Worm (Caenorhabditis elegans): ENCODE results near the gene clec-76.

clec-76 gene

DNA sequence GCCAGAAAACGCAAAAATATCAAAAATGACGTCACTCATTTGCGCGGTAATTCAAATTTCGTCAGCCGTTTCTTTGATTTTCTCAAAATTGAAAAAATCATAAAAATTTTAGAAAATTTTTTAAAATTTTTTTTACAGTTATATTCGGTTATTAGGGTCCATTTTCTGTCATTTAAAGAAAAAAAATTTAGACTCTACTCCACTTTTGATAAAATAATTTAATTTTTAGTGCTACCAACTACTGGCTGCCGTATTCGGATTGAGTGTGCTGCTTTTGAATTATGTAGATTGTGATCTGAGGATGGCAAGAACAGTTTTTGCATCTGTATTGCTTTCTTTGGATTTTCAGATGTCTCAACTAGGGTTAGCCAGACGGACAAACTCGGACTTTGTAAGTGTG, 2.5 kb upstream of the clec-76 start, which contains the start of gene Y46C8AM.1:
Gene Y46C8AM.1, plus strand, starts transcription at position 301 of the 400 bp plus-strand sequence.
- TF ChIP-seq skn-1 (tag; optimal IDR thresholded peaks at IDR 0.05) (no peak), Y55F3AM.14 (GFP tag; optimal IDR thresholded peaks at IDR 0.05) (no peak), nhr-25 (tag; optimal IDR thresholded peaks at IDR 0.05) (no peak), ZK546.5 (tag; optimal IDR thresholded peaks at IDR 0.05) (no peak), alr-1 (tag; optimal IDR thresholded peaks at IDR 0.05) (no peak), nhr-23 (tag; optimal IDR thresholded peaks at IDR 0.05) (no peak), nhr-11 (tag; optimal IDR thresholded peaks at IDR 0.05) (no peak), nhr-12 (tag; optimal IDR thresholded peaks at IDR 0.05) (no peak), nhr-237 (tag; optimal IDR thresholded peaks at IDR 0.05) (no peak), blmp-1 (tag; optimal IDR thresholded peaks at IDR 0.05; ENCODE audit: insufficient read depth) (no peak), nhr-77 (tag; optimal IDR thresholded peaks at IDR 0.05) (no peak), peb-1 (tag; optimal IDR thresholded peaks at IDR 0.05) (no peak), dmd-4 (tag; optimal IDR thresholded peaks at IDR 0.05) (no peak), C34F6.9 (tag; optimal IDR thresholded peaks at IDR 0.05) (no peak)

ce11 chrIV:3963498-3963897, 1.5 kb upstream of the clec-76 start:
- TF ChIP-seq ceh-16 (tag; optimal IDR thresholded peaks at IDR 0.05) (no peak), nhr-12 (tag; optimal IDR thresholded peaks at IDR 0.05) (no peak), mbf-1 (tag; optimal IDR thresholded peaks at IDR 0.05) (no peak)

DNA sequence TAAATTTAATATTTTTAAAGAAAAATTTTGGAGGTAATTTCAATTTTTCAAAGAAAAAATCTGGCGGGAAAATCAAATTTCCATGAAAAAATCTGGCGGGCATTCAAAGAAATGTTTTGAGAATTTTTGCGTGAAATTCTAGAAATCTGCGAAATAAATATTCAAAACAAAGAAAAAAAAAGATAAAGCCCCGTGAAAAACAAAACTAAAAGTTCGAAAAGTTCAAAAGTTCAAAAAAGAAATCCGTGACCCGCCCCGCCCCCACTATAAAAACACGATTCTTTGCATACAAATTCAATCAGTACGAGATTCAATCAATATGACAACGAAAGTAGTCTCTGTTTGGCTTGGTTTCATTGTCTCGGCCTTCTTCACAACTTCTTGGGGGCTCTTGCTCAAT, 8.0 kb downstream of the clec-76 start, which contains the start of gene clec-79:
Gene clec-79, plus strand, starts transcription at position 301 of the 400 bp plus-strand sequence.
- TF ChIP-seq nhr-12 (tag; optimal IDR thresholded peaks at IDR 0.05) = no peak
- TF ChIP-seq nhr-23 (tag; optimal IDR thresholded peaks at IDR 0.05) = no peak
- no peak for TF ChIP-seq ceh-82 (tag; optimal IDR thresholded peaks at IDR 0.05)
- no peak for TF ChIP-seq blmp-1 (tag; optimal IDR thresholded peaks at IDR 0.05; ENCODE audit: insufficient read depth)
- TF ChIP-seq gmeb-1 (tag; optimal IDR thresholded peaks at IDR 0.05) = no peak
- TF ChIP-seq unc-39 (tag; optimal IDR thresholded peaks at IDR 0.05) = no peak
- no peak for TF ChIP-seq fos-1 (tag; optimal IDR thresholded peaks at IDR 0.05)
- TF ChIP-seq ZK546.5 (tag; optimal IDR thresholded peaks at IDR 0.05) = no peak
- TF ChIP-seq aly-2 (tag; optimal IDR thresholded peaks at IDR 0.05) = no peak
- no peak for TF ChIP-seq nhr-10 (tag; optimal IDR thresholded peaks at IDR 0.05)
- no peak for TF ChIP-seq snpc-4 (tag; optimal IDR thresholded peaks at IDR 0.05)
- TF ChIP-seq mbf-1 (tag; optimal IDR thresholded peaks at IDR 0.05) = no peak
- TF ChIP-seq nhr-129 (tag; optimal IDR thresholded peaks at IDR 0.05) = no peak
- TF ChIP-seq ama-1 (optimal IDR thresholded peaks at IDR 0.05) = no peak
- no peak for TF ChIP-seq sma-9 (GFP tag; optimal IDR thresholded peaks at IDR 0.05)
- TF ChIP-seq sma-9 (tag; optimal IDR thresholded peaks at IDR 0.05) = no peak
- TF ChIP-seq nhr-6 (tag; optimal IDR thresholded peaks at IDR 0.05) = no peak
- TF ChIP-seq elt-1 (tag; optimal IDR thresholded peaks at IDR 0.05) = no peak

ce11 chrIV:3977965-3978523, 13.0 kb downstream of the clec-76 start, which contains the start of gene srh-220:
Gene srh-220, minus strand, starts transcription at chrIV:3978015.
- no peak for TF ChIP-seq dmd-4 (tag; optimal IDR thresholded peaks at IDR 0.05)
- TF ChIP-seq zag-1 (tag; optimal IDR thresholded peaks at IDR 0.05) = no peak
- TF ChIP-seq ZK546.5 (tag; optimal IDR thresholded peaks at IDR 0.05) = no peak
- no peak for TF ChIP-seq sma-9 (GFP tag; optimal IDR thresholded peaks at IDR 0.05)
- TF ChIP-seq sma-9 (tag; optimal IDR thresholded peaks at IDR 0.05) = no peak
- TF ChIP-seq gmeb-1 (tag; optimal IDR thresholded peaks at IDR 0.05) = no peak
- TF ChIP-seq lin-11 (tag; optimal IDR thresholded peaks at IDR 0.05) = no peak
- no peak for TF ChIP-seq sem-4 (tag; optimal IDR thresholded peaks at IDR 0.05)
- no peak for TF ChIP-seq crh-2 (tag; optimal IDR thresholded peaks at IDR 0.05)
- no peak for TF ChIP-seq elt-1 (tag; optimal IDR thresholded peaks at IDR 0.05)
- TF ChIP-seq nhr-21 (tag; optimal IDR thresholded peaks at IDR 0.05) = no peak
- no peak for TF ChIP-seq F13H6.1 (tag; optimal IDR thresholded peaks at IDR 0.05)
- no peak for TF ChIP-seq nhr-77 (tag; optimal IDR thresholded peaks at IDR 0.05)
- no peak for TF ChIP-seq skn-1 (tag; optimal IDR thresholded peaks at IDR 0.05)
- TF ChIP-seq nhr-129 (tag; optimal IDR thresholded peaks at IDR 0.05) = no peak
- TF ChIP-seq nhr-12 (tag; optimal IDR thresholded peaks at IDR 0.05) = no peak

ce11 chrIV:3979525-3979924, 14.5 kb downstream of the clec-76 start, which contains the start of gene srh-222:
Gene srh-222, plus strand, starts transcription at chrIV:3979825.
- TF ChIP-seq lin-39 (tag; optimal IDR thresholded peaks at IDR 0.05) = no peak
- TF ChIP-seq egl-27 (tag; optimal IDR thresholded peaks at IDR 0.05) = no peak
- no peak for TF ChIP-seq nhr-129 (tag; optimal IDR thresholded peaks at IDR 0.05)
